Fruit fly (Drosophila melanogaster) whole organism, embryonic: ENCODE results near the gene CG15336.

Experiments used
- Blimp-1 ChIP-seq: fragments of 200-800 bp; sonication (Bioruptor generic); optimal IDR thresholded peaks from 3 replicates; lab custom pipeline; 2018; ENCODE audit warnings: missing biosample characterization, missing genetic modification characterization, mild to moderate bottlenecking, moderate library complexity, missing genetic modification reagents
- CG10267 ChIP-seq: fragments of 200-800 bp; sonication (Bioruptor generic); optimal IDR thresholded peaks from 2 replicates; lab custom pipeline; 2018; ENCODE audit warnings: missing biosample characterization, mild to moderate bottlenecking, missing genetic modification characterization, moderate library complexity
- CG10462 ChIP-seq: fragments of 200-800 bp; sonication (Bioruptor generic); optimal IDR thresholded peaks from 2 replicates; lab custom pipeline; 2016; ENCODE audit warnings: missing biosample characterization, missing genetic modification characterization
- CG10979 ChIP-seq: fragments of 200-800 bp; sonication (Bioruptor generic); optimal IDR thresholded peaks from 2 replicates; lab custom pipeline; 2018; ENCODE audit warnings: missing biosample characterization, mild to moderate bottlenecking, missing genetic modification characterization, moderate library complexity
- CG1529 ChIP-seq: fragments of 200-800 bp; sonication (Bioruptor generic); optimal IDR thresholded peaks from 3 replicates; lab custom pipeline; 2018; ENCODE audit warnings: missing biosample characterization, missing genetic modification characterization
- CG17186 ChIP-seq: fragments of 200-800 bp; sonication (Bioruptor generic); optimal IDR thresholded peaks from 3 replicates; lab custom pipeline; 2017; ENCODE audit warnings: missing biosample characterization, missing genetic modification reagents, missing genetic modification characterization
- CG17328 ChIP-seq: fragments of 200-800 bp; sonication (Bioruptor generic); IDR thresholded peaks from 2 replicates; pipeline ENCODE4 v1.3.6; 2022; ENCODE audit warnings: missing biosample characterization, missing genetic modification characterization
- CG17385 ChIP-seq: fragments of 200-800 bp; sonication (Bioruptor generic); optimal IDR thresholded peaks from 3 replicates; lab custom pipeline; 2018; ENCODE audit warnings: missing biosample characterization, mild to moderate bottlenecking, missing genetic modification characterization
- CG17829 ChIP-seq: fragments of 200-800 bp; optimal IDR thresholded peaks from 2 replicates; lab custom pipeline; 2019; ENCODE audit warnings: missing biosample characterization, mild to moderate bottlenecking, missing genetic modification characterization, moderate library complexity
- CG18262 ChIP-seq: fragments of 200-800 bp; optimal IDR thresholded peaks from 3 replicates; lab custom pipeline; 2019; ENCODE audit warnings: missing biosample characterization, mild to moderate bottlenecking, missing genetic modification characterization, moderate library complexity
- CG2116 ChIP-seq: fragments of 200-800 bp; sonication (Bioruptor generic); optimal IDR thresholded peaks from 3 replicates; lab custom pipeline; 2018; ENCODE audit warnings: missing biosample characterization, mild to moderate bottlenecking, missing genetic modification characterization
- CG2129 ChIP-seq: fragments of 200-800 bp; sonication (Bioruptor generic); IDR thresholded peaks from 2 replicates; pipeline ENCODE4 v1.3.6; 2022; ENCODE audit warnings: missing biosample characterization, missing genetic modification characterization; ENCODE audit not compliant: partially characterized antibody
- CG3281 ChIP-seq: fragments of 200-800 bp; sonication (Bioruptor generic); optimal IDR thresholded peaks from 3 replicates; lab custom pipeline; 2017; ENCODE audit warnings: missing biosample characterization, mild to moderate bottlenecking, missing genetic modification characterization
- CG33557 ChIP-seq: fragments of 200-800 bp; sonication (Bioruptor generic); optimal IDR thresholded peaks from 2 replicates; lab custom pipeline; 2019; ENCODE audit warnings: missing biosample characterization, mild to moderate bottlenecking, missing genetic modification characterization, moderate library complexity
- CG42726 ChIP-seq: fragments of 200-800 bp; sonication (Bioruptor generic); IDR thresholded peaks from 2 replicates; pipeline ENCODE4 v1.3.6; 2022; ENCODE audit warnings: missing biosample characterization, missing genetic modification characterization; ENCODE audit not compliant: partially characterized antibody
- CG7271 ChIP-seq: fragments of 200-800 bp; sonication (Bioruptor generic); optimal IDR thresholded peaks from 2 replicates; lab custom pipeline; 2018; ENCODE audit warnings: missing biosample characterization, mild to moderate bottlenecking, missing genetic modification characterization, moderate library complexity
- CG8924 ChIP-seq: fragments of 200-800 bp; optimal IDR thresholded peaks from 3 replicates; lab custom pipeline; 2019; ENCODE audit warnings: missing biosample characterization, mild to moderate bottlenecking, missing genetic modification characterization, moderate library complexity
- CG8944 ChIP-seq: fragments of 200-800 bp; sonication (Bioruptor generic); optimal IDR thresholded peaks from 3 replicates; lab custom pipeline; 2016; ENCODE audit warnings: missing biosample characterization, missing genetic modification characterization
- CG9727 ChIP-seq: fragments of 200-800 bp; sonication (Bioruptor generic); optimal IDR thresholded peaks from 3 replicates; lab custom pipeline; 2017; ENCODE audit warnings: missing biosample characterization, mild to moderate bottlenecking, missing genetic modification characterization
- CHES-1-like ChIP-seq: fragments of 200-800 bp; sonication (Bioruptor generic); optimal IDR thresholded peaks from 2 replicates; lab custom pipeline; 2016; ENCODE audit warnings: missing biosample characterization, missing genetic modification characterization
- Dfd ChIP-seq, 2 experiments: fragments of >200 bp; optimal IDR thresholded peaks; 2 replicates each; lab custom pipeline; 2017; ENCODE audit warnings: missing biosample characterization in 2 of 2, missing genetic modification characterization in 2 of 2
- H15 ChIP-seq: fragments of 200-800 bp; sonication (Bioruptor generic); IDR thresholded peaks from 3 replicates; pipeline ENCODE4 v1.3.6; 2022; ENCODE audit warnings: missing biosample characterization, missing genetic modification characterization
- HLH3B ChIP-seq: fragments of 200-800 bp; sonication (Bioruptor generic); IDR thresholded peaks from 2 replicates; pipeline ENCODE4 v1.3.6; 2022; ENCODE audit warnings: missing biosample characterization, missing genetic modification characterization
- HLH4C ChIP-seq: fragments of 200-800 bp; sonication (Bioruptor generic); IDR thresholded peaks from 3 replicates; pipeline ENCODE4 v1.3.6; 2022; ENCODE audit warnings: missing biosample characterization, missing genetic modification characterization; ENCODE audit not compliant: partially characterized antibody
- NC2β ChIP-seq: fragments of 200-800 bp; sonication (Bioruptor generic); optimal IDR thresholded peaks from 2 replicates; lab custom pipeline; 2016; ENCODE audit warnings: missing biosample characterization, missing genetic modification characterization
- NfI ChIP-seq: fragments of 200-800 bp; sonication (Bioruptor generic); optimal IDR thresholded peaks from 3 replicates; lab custom pipeline; 2018; ENCODE audit warnings: missing biosample characterization, mild to moderate bottlenecking, missing genetic modification characterization, moderate library complexity
- Oaz ChIP-seq: fragments of 200-800 bp; sonication (Bioruptor generic); IDR thresholded peaks from 2 replicates; pipeline ENCODE4 v1.3.6; 2022; ENCODE audit warnings: missing biosample characterization, missing genetic modification characterization
- Six4 ChIP-seq: fragments of 200-800 bp; sonication (Bioruptor generic); optimal IDR thresholded peaks from 2 replicates; lab custom pipeline; 2016; ENCODE audit warnings: missing biosample characterization, missing genetic modification characterization
- Sox102F ChIP-seq: fragments of 200-800 bp; sonication (Bioruptor generic); optimal IDR thresholded peaks from 2 replicates; lab custom pipeline; 2018; ENCODE audit warnings: missing biosample characterization, mild to moderate bottlenecking, missing genetic modification characterization, moderate library complexity
- TFAM ChIP-seq: fragments of 200-800 bp; sonication (Bioruptor generic); optimal IDR thresholded peaks from 2 replicates; lab custom pipeline; 2017; ENCODE audit warnings: missing biosample characterization, missing genetic modification characterization, inconsistent platforms
- Taf1 ChIP-seq: fragments of 200-800 bp; sonication (Bioruptor generic); IDR thresholded peaks from 2 replicates; pipeline ENCODE4 v1.3.6; 2022; ENCODE audit warnings: missing biosample characterization, missing genetic modification characterization
- Xrp1 ChIP-seq: fragments of 200-800 bp; sonication (Bioruptor generic); IDR thresholded peaks from 2 replicates; pipeline ENCODE4 v1.3.6; 2022; ENCODE audit warnings: missing biosample characterization, missing genetic modification characterization
- danr ChIP-seq: fragments of 200-800 bp; sonication (Bioruptor generic); IDR thresholded peaks from 2 replicates; pipeline ENCODE4 v1.3.6; 2022; ENCODE audit warnings: missing biosample characterization, missing genetic modification characterization
- exex ChIP-seq: fragments of 200-800 bp; sonication (Bioruptor generic); optimal IDR thresholded peaks from 4 replicates; lab custom pipeline; 2018; ENCODE audit warnings: missing biosample characterization, mild to moderate bottlenecking, missing genetic modification characterization, moderate library complexity
- fd3F ChIP-seq: fragments of 200-800 bp; sonication (Bioruptor generic); optimal IDR thresholded peaks from 2 replicates; lab custom pipeline; 2018; ENCODE audit warnings: missing biosample characterization, mild to moderate bottlenecking, missing genetic modification characterization, moderate library complexity
- fd96Cb ChIP-seq: fragments of 200-800 bp; sonication (Bioruptor generic); optimal IDR thresholded peaks from 2 replicates; lab custom pipeline; 2018; ENCODE audit warnings: missing biosample characterization, mild to moderate bottlenecking, missing genetic modification characterization, moderate library complexity
- fu2 ChIP-seq: fragments of 200-800 bp; sonication (Bioruptor generic); optimal IDR thresholded peaks from 2 replicates; lab custom pipeline; 2016; ENCODE audit warnings: missing biosample characterization, missing genetic modification characterization
- gce ChIP-seq: fragments of 200-800 bp; sonication (Bioruptor generic); IDR thresholded peaks from 3 replicates; pipeline ENCODE4 v1.3.6; 2022; ENCODE audit warnings: missing biosample characterization, missing genetic modification characterization
- gsb-n ChIP-seq: fragments of 200-800 bp; sonication (Bioruptor generic); optimal IDR thresholded peaks from 3 replicates; lab custom pipeline; 2018; ENCODE audit warnings: missing biosample characterization, mild to moderate bottlenecking, missing genetic modification characterization
- inv ChIP-seq: fragments of 200-800 bp; sonication (Bioruptor generic); IDR thresholded peaks from 2 replicates; pipeline ENCODE4 v1.3.6; 2022; ENCODE audit warnings: missing biosample characterization, missing genetic modification characterization; ENCODE audit not compliant: partially characterized antibody
- lov ChIP-seq, 2 experiments: fragments of 200-800 bp in 1 of 2; fragments of >200 bp in 1 of 2; sonication (Bioruptor generic) in 1 of 2; IDR thresholded peaks in 1 of 2; optimal IDR thresholded peaks in 1 of 2; 2 replicates in 1 of 2; 3 replicates in 1 of 2; pipeline versions ENCODE4 v1.3.6 to Lab custom; 2017 to 2022; ENCODE audit warnings: missing biosample characterization in 1 of 2, missing genetic modification characterization in 1 of 2
- org-1 ChIP-seq: fragments of 200-800 bp; sonication (Bioruptor generic); optimal IDR thresholded peaks from 2 replicates; lab custom pipeline; 2017; ENCODE audit warnings: missing biosample characterization, missing genetic modification characterization
- pros ChIP-seq: fragments of 200-800 bp; sonication (Bioruptor generic); optimal IDR thresholded peaks from 3 replicates; lab custom pipeline; 2019; ENCODE audit warnings: missing biosample characterization, mild to moderate bottlenecking, missing genetic modification characterization, moderate library complexity
- row ChIP-seq: fragments of 200-800 bp; sonication (Bioruptor generic); IDR thresholded peaks from 3 replicates; pipeline ENCODE4 v1.3.6; 2022; ENCODE audit warnings: missing biosample characterization, missing genetic modification characterization
- scrt ChIP-seq: fragments of 200-800 bp; sonication (Bioruptor generic); optimal IDR thresholded peaks from 2 replicates; lab custom pipeline; 2018; ENCODE audit warnings: missing biosample characterization, mild to moderate bottlenecking, missing genetic modification characterization, moderate library complexity
- sisA ChIP-seq: fragments of 200-800 bp; sonication (Bioruptor generic); IDR thresholded peaks from 2 replicates; pipeline ENCODE4 v1.3.6; 2022; ENCODE audit warnings: missing biosample characterization, missing genetic modification characterization
- stwl ChIP-seq: fragments of 200-800 bp; sonication (Bioruptor generic); optimal IDR thresholded peaks from 3 replicates; lab custom pipeline; 2018; ENCODE audit warnings: missing biosample characterization, mild to moderate bottlenecking, missing genetic modification characterization, moderate library complexity
- trem ChIP-seq: fragments of 200-800 bp; optimal IDR thresholded peaks from 3 replicates; lab custom pipeline; 2019; ENCODE audit warnings: missing biosample characterization, mild to moderate bottlenecking, missing genetic modification characterization, moderate library complexity
- usp ChIP-seq: fragments of >200 bp; optimal IDR thresholded peaks from 2 replicates; lab custom pipeline; 2017; ENCODE audit warnings: missing biosample characterization, missing genetic modification characterization
- yki ChIP-seq: fragments of >200 bp; optimal IDR thresholded peaks from 3 replicates; lab custom pipeline; 2018

CG15336 gene

dm6 chrX:8120939-8121338 lies 26.8 kb upstream of the CG15336 start, which contains the start of gene CG2260 (continued):
- TF ChIP-seq fu2 (GFP tag; lab: Kevin White, UChicago) (no peak), CG42726 (GFP tag; lab: Robert Waterston, UW) (no peak), gce (GFP tag; lab: Robert Waterston, UW) (no peak), CG7271 (tag; lab: Kevin White, UChicago) (no peak), inv (GFP tag; lab: Robert Waterston, UW) (no peak), gsb-n (tag; lab: Kevin White, UChicago) (no peak), lov (optimal IDR thresholded peaks at IDR 0.05; lab: Kevin White, UChicago) (no peak), lov (GFP tag; IDR thresholded peaks at IDR 0.05; lab: Robert Waterston, UW) (no peak), CG8924 (tag; lab: Kevin White, UChicago) (no peak), Oaz (no peak), CG10267 (peak; percentile 13), Blimp-1 (GFP tag; lab: Kevin White, UChicago) (no peak), CG17385 (peak; percentile 95), CG3281 (GFP tag; lab: Kevin White, UChicago) (no peak)

dm6 chrX:8122834-8123233 lies 24.9 kb upstream of the CG15336 start:
- no peak for TF ChIP-seq Six4 (GFP tag; lab: Kevin White, UChicago)
- TF ChIP-seq H15 (GFP tag; lab: Robert Waterston, UW) = no peak
- no peak for TF ChIP-seq danr (GFP tag; lab: Robert Waterston, UW)
- TF ChIP-seq CG2116 (GFP tag; lab: Kevin White, UChicago) = peak; percentile 12
- no peak for TF ChIP-seq CG17186 (GFP tag; lab: Kevin White, UChicago)
- TF ChIP-seq CG2129 (GFP tag; lab: Robert Waterston, UW) = no peak
- no peak for TF ChIP-seq gce (GFP tag; lab: Robert Waterston, UW)
- TF ChIP-seq exex (tag; lab: Kevin White, UChicago) = no peak
- no peak for TF ChIP-seq Taf1 (GFP tag; lab: Robert Waterston, UW)
- TF ChIP-seq CG8944 (GFP tag; lab: Kevin White, UChicago) = no peak
- peak; percentile 20 for TF ChIP-seq fd96Cb (tag; lab: Kevin White, UChicago)
- no peak for TF ChIP-seq yki
- peak; percentile 11 for TF ChIP-seq trem (tag; lab: Kevin White, UChicago)
- TF ChIP-seq CG17829 (tag; lab: Kevin White, UChicago) = peak; percentile 34
- TF ChIP-seq CG18262 (tag; lab: Kevin White, UChicago) = peak; percentile 56
- TF ChIP-seq NfI (GFP tag; lab: Kevin White, UChicago) = no peak
- TF ChIP-seq Sox102F (GFP tag; lab: Kevin White, UChicago) = peak; percentile 16
- TF ChIP-seq CG1529 (GFP tag; lab: Kevin White, UChicago) = peak; percentile 14
- no peak for TF ChIP-seq sisA (GFP tag; lab: Robert Waterston, UW)
- no peak for TF ChIP-seq NC2β
- TF ChIP-seq scrt = no peak
- TF ChIP-seq CG10979 = peak; percentile 54
- TF ChIP-seq pros (GFP tag; lab: Kevin White, UChicago) = no peak
- TF ChIP-seq HLH4C (GFP tag; lab: Robert Waterston, UW) = no peak
- TF ChIP-seq CHES-1-like (GFP tag; lab: Kevin White, UChicago) = no peak
- peak; percentile 21; the same call in 1 of the 3 replicates for TF ChIP-seq row (GFP tag; lab: Robert Waterston, UW)
- TF ChIP-seq Xrp1 (GFP tag; lab: Robert Waterston, UW) = peak; percentile 17; the same call in 1 of the 2 replicates
- no peak for TF ChIP-seq fd3F
- no peak for TF ChIP-seq org-1 (GFP tag; lab: Kevin White, UChicago)
- peak; percentile 2 for TF ChIP-seq CG33557 (GFP tag; lab: Kevin White, UChicago)
- TF ChIP-seq Dfd (GFP tag; optimal IDR thresholded peaks at IDR 0.05; lab: Kevin White, UChicago) = no peak
- TF ChIP-seq TFAM (GFP tag; lab: Kevin White, UChicago) = no peak
- TF ChIP-seq HLH3B (GFP tag; lab: Robert Waterston, UW) = no peak
- TF ChIP-seq CG10462 = no peak
- no peak for TF ChIP-seq stwl (tag; lab: Kevin White, UChicago)
- peak; percentile 40 for TF ChIP-seq CG9727 (GFP tag; lab: Kevin White, UChicago)
- no peak for TF ChIP-seq usp
- no peak for TF ChIP-seq CG17328 (GFP tag; lab: Robert Waterston, UW)
